Fruit fly (Drosophila melanogaster) whole organism, embryonic: ENCODE measurements around the gene Shc.
A peak's percentile ranks its signal among the peaks of the same experiment; 100 is the strongest.

Source experiments
- Ada2b ChIP-seq: fragments of 200-800 bp; sonication (Bioruptor generic); IDR thresholded peaks from 2 replicates; pipeline ENCODE4 v1.3.6; 2022; ENCODE audit warnings: missing biosample characterization, missing genetic modification characterization
- B-H1 ChIP-seq: fragments of 200-800 bp; sonication (Bioruptor generic); IDR thresholded peaks from 3 replicates; pipeline ENCODE4 v1.3.6; 2022; ENCODE audit warnings: missing biosample characterization, missing genetic modification characterization
- C15 ChIP-seq: fragments of 200-800 bp; sonication (Bioruptor generic); IDR thresholded peaks from 3 replicates; pipeline ENCODE4 v1.3.6; 2022; ENCODE audit warnings: missing biosample characterization, missing genetic modification characterization
- CG10431 ChIP-seq: fragments of 200-800 bp; sonication (Bioruptor generic); optimal IDR thresholded peaks from 3 replicates; lab custom pipeline; 2018; ENCODE audit warnings: missing biosample characterization, mild to moderate bottlenecking, missing genetic modification characterization
- CG12391 ChIP-seq: fragments of 200-800 bp; sonication (Bioruptor generic); optimal IDR thresholded peaks from 3 replicates; lab custom pipeline; 2018; ENCODE audit warnings: missing biosample characterization, mild to moderate bottlenecking, missing genetic modification characterization, moderate library complexity
- CG13894 ChIP-seq: fragments of 200-800 bp; sonication (Bioruptor generic); optimal IDR thresholded peaks from 3 replicates; lab custom pipeline; 2018; ENCODE audit warnings: missing biosample characterization, mild to moderate bottlenecking, missing genetic modification characterization, moderate library complexity
- CG14441 ChIP-seq: fragments of 200-800 bp; sonication (Bioruptor generic); IDR thresholded peaks from 2 replicates; pipeline ENCODE4 v1.3.6; 2022; ENCODE audit warnings: missing biosample characterization, missing genetic modification characterization
- CG17186 ChIP-seq: fragments of 200-800 bp; sonication (Bioruptor generic); optimal IDR thresholded peaks from 3 replicates; lab custom pipeline; 2017; ENCODE audit warnings: missing biosample characterization, missing genetic modification reagents, missing genetic modification characterization
- CG17568 ChIP-seq: fragments of 200-800 bp; sonication (Bioruptor generic); optimal IDR thresholded peaks from 2 replicates; lab custom pipeline; 2018; ENCODE audit warnings: missing biosample characterization, mild to moderate bottlenecking, missing genetic modification characterization, moderate library complexity
- CG31388 ChIP-seq: fragments of 200-800 bp; sonication (Bioruptor generic); optimal IDR thresholded peaks from 2 replicates; lab custom pipeline; 2016; ENCODE audit warnings: missing biosample characterization, missing genetic modification characterization
- CG3995 ChIP-seq: fragments of 200-800 bp; sonication (Bioruptor generic); optimal IDR thresholded peaks from 3 replicates; lab custom pipeline; 2016; ENCODE audit warnings: missing biosample characterization, missing genetic modification characterization
- CG4360 ChIP-seq: fragments of 200-800 bp; sonication (Bioruptor generic); IDR thresholded peaks from 2 replicates; pipeline ENCODE4 v1.3.6; 2022; ENCODE audit warnings: missing biosample characterization, missing genetic modification characterization
- CG43689 ChIP-seq: fragments of 200-800 bp; sonication (Bioruptor generic); IDR thresholded peaks from 2 replicates; pipeline ENCODE4 v1.3.6; 2022; ENCODE audit warnings: missing biosample characterization, missing genetic modification characterization
- CG4404 ChIP-seq: fragments of 200-800 bp; sonication (Bioruptor generic); IDR thresholded peaks from 2 replicates; pipeline ENCODE4 v1.3.6; 2022; ENCODE audit warnings: missing biosample characterization, missing genetic modification characterization
- CG8359 ChIP-seq: fragments of 200-800 bp; sonication (Bioruptor generic); optimal IDR thresholded peaks from 2 replicates; lab custom pipeline; 2017; ENCODE audit warnings: missing biosample characterization, mild to moderate bottlenecking, missing genetic modification characterization, borderline replicate concordance
- Chrac-16 ChIP-seq: fragments of 200-800 bp; sonication (Bioruptor generic); optimal IDR thresholded peaks from 3 replicates; lab custom pipeline; 2016; ENCODE audit warnings: missing biosample characterization, missing genetic modification characterization
- Deaf1 ChIP-seq: fragments of 200-800 bp; optimal IDR thresholded peaks from 3 replicates; lab custom pipeline; 2019; ENCODE audit warnings: missing biosample characterization, mild to moderate bottlenecking, missing genetic modification characterization, moderate library complexity
- Dll ChIP-seq: fragments of 200-800 bp; sonication (Bioruptor generic); IDR thresholded peaks from 4 replicates; pipeline ENCODE4 v1.3.6; 2022; ENCODE audit warnings: missing biosample characterization, missing genetic modification characterization; ENCODE audit not compliant: partially characterized antibody
- E2f2 ChIP-seq: fragments of 200-800 bp; sonication (Bioruptor generic); IDR thresholded peaks from 2 replicates; pipeline ENCODE4 v1.3.6; 2022; ENCODE audit warnings: missing biosample characterization, missing genetic modification characterization
- ERR ChIP-seq: fragments of 200-800 bp; sonication (Bioruptor generic); optimal IDR thresholded peaks from 2 replicates; lab custom pipeline; 2016; ENCODE audit warnings: missing biosample characterization, missing genetic modification characterization
- Kr ChIP-seq: fragments of 200-800 bp; sonication (Bioruptor generic); optimal IDR thresholded peaks from 2 replicates; lab custom pipeline; 2017; ENCODE audit warnings: missing biosample characterization, mild to moderate bottlenecking, missing genetic modification characterization
- Ssrp ChIP-seq: fragments of 200-800 bp; sonication (Bioruptor generic); optimal IDR thresholded peaks from 2 replicates; lab custom pipeline; 2018; ENCODE audit warnings: missing biosample characterization, mild to moderate bottlenecking, missing genetic modification characterization, moderate library complexity
- abd-A ChIP-seq: fragments of 200-800 bp; sonication (Bioruptor generic); optimal IDR thresholded peaks from 3 replicates; lab custom pipeline; 2019; ENCODE audit warnings: missing biosample characterization, mild to moderate bottlenecking, missing genetic modification characterization, moderate library complexity
- ap ChIP-seq: fragments of 200-800 bp; sonication (Bioruptor generic); IDR thresholded peaks from 2 replicates; pipeline ENCODE4 v1.3.6; 2022; ENCODE audit warnings: missing biosample characterization, missing genetic modification characterization
- ato ChIP-seq: fragments of 200-800 bp; sonication (Bioruptor generic); IDR thresholded peaks from 2 replicates; pipeline ENCODE4 v1.3.6; 2022; ENCODE audit warnings: missing biosample characterization, missing genetic modification characterization; ENCODE audit not compliant: partially characterized antibody
- cg ChIP-seq: fragments of 200-800 bp; sonication (Bioruptor generic); optimal IDR thresholded peaks from 3 replicates; lab custom pipeline; 2019; ENCODE audit warnings: missing biosample characterization, mild to moderate bottlenecking, missing genetic modification characterization, moderate library complexity
- chinmo ChIP-seq: fragments of 200-800 bp; sonication (Bioruptor generic); IDR thresholded peaks from 4 replicates; pipeline ENCODE4 v1.3.6; 2022; ENCODE audit warnings: missing biosample characterization, missing genetic modification characterization; ENCODE audit not compliant: partially characterized antibody
- crc ChIP-seq: fragments of 200-800 bp; sonication (Bioruptor generic); optimal IDR thresholded peaks from 2 replicates; lab custom pipeline; 2016; ENCODE audit warnings: missing biosample characterization, missing genetic modification characterization
- croc ChIP-seq: fragments of 200-800 bp; sonication (Bioruptor generic); conservative IDR thresholded peaks from 3 replicates; pipeline ENCODE4 v1.3.6; 2022; ENCODE audit warnings: missing biosample characterization, missing genetic modification characterization
- dimm ChIP-seq: fragments of 200-800 bp; sonication (Bioruptor generic); IDR thresholded peaks from 2 replicates; pipeline ENCODE4 v1.3.6; 2022; ENCODE audit warnings: missing biosample characterization, missing genetic modification characterization
- dpn ChIP-seq, 2 experiments: fragments of 200-800 bp; sonication (Bioruptor generic); optimal IDR thresholded peaks; 3 replicates each; lab custom pipeline; 2016; ENCODE audit warnings: missing biosample characterization in 2 of 2, missing genetic modification characterization in 2 of 2
- gcm ChIP-seq: fragments of 200-800 bp; sonication (Bioruptor generic); optimal IDR thresholded peaks from 2 replicates; lab custom pipeline; 2019; ENCODE audit warnings: missing biosample characterization, mild to moderate bottlenecking, missing genetic modification characterization, moderate library complexity
- gsb ChIP-seq: fragments of 200-800 bp; sonication (Bioruptor generic); IDR thresholded peaks from 2 replicates; pipeline ENCODE4 v1.3.6; 2022; ENCODE audit warnings: missing biosample characterization, missing genetic modification characterization
- luna ChIP-seq: fragments of 200-800 bp; sonication (Bioruptor generic); optimal IDR thresholded peaks from 2 replicates; lab custom pipeline; 2016; ENCODE audit warnings: missing biosample characterization, missing genetic modification characterization
- mld ChIP-seq: fragments of 200-800 bp; sonication (Bioruptor generic); IDR thresholded peaks from 3 replicates; pipeline ENCODE4 v1.3.6; 2022; ENCODE audit warnings: missing biosample characterization, missing genetic modification characterization; ENCODE audit not compliant: partially characterized antibody
- oc ChIP-seq: fragments of 200-800 bp; sonication (Bioruptor generic); optimal IDR thresholded peaks from 2 replicates; lab custom pipeline; 2018; ENCODE audit warnings: missing biosample characterization, mild to moderate bottlenecking, missing genetic modification characterization, moderate library complexity
- pum ChIP-seq: fragments of 200-800 bp; sonication (Bioruptor generic); optimal IDR thresholded peaks from 2 replicates; lab custom pipeline; 2016; ENCODE audit warnings: missing biosample characterization, missing genetic modification characterization
- ro ChIP-seq: fragments of 200-800 bp; sonication (Bioruptor generic); IDR thresholded peaks from 2 replicates; pipeline ENCODE4 v1.3.6; 2022; ENCODE audit warnings: missing biosample characterization, missing genetic modification characterization
- schlank ChIP-seq: fragments of 200-800 bp; sonication (Bioruptor generic); optimal IDR thresholded peaks from 2 replicates; lab custom pipeline; 2018; ENCODE audit warnings: missing biosample characterization, mild to moderate bottlenecking, missing genetic modification characterization
- seq ChIP-seq: fragments of 200-800 bp; sonication (Bioruptor generic); IDR thresholded peaks from 2 replicates; pipeline ENCODE4 v1.3.6; 2022; ENCODE audit warnings: missing biosample characterization, missing genetic modification characterization
- slou ChIP-seq: fragments of 200-800 bp; sonication (Bioruptor generic); optimal IDR thresholded peaks from 3 replicates; lab custom pipeline; 2016; ENCODE audit warnings: missing biosample characterization, missing genetic modification characterization
- sob ChIP-seq: fragments of 200-800 bp; sonication (Bioruptor generic); IDR thresholded peaks from 2 replicates; pipeline ENCODE4 v1.3.6; 2022; ENCODE audit warnings: missing biosample characterization, missing genetic modification characterization
- tap ChIP-seq: fragments of 200-800 bp; optimal IDR thresholded peaks from 3 replicates; lab custom pipeline; 2019; ENCODE audit warnings: missing biosample characterization, mild to moderate bottlenecking, missing genetic modification characterization, moderate library complexity
- unpg ChIP-seq: fragments of 200-800 bp; sonication (Bioruptor generic); optimal IDR thresholded peaks from 3 replicates; lab custom pipeline; 2018; ENCODE audit warnings: missing biosample characterization, mild to moderate bottlenecking, missing genetic modification characterization, moderate library complexity
- vvl ChIP-seq: fragments of 200-800 bp; sonication (Bioruptor generic); IDR thresholded peaks from 2 replicates; pipeline ENCODE4 v1.3.6; 2022; ENCODE audit warnings: missing biosample characterization, missing genetic modification characterization
- zfh2 ChIP-seq: fragments of 200-800 bp; sonication (Bioruptor generic); optimal IDR thresholded peaks from 2 replicates; lab custom pipeline; 2016; ENCODE audit warnings: missing biosample characterization, missing genetic modification characterization

Gene Shc

dm6 chr3L:9468261-9468890 is 41.6 kb downstream of the Shc start (continued):
- no peak for TF ChIP-seq abd-A (tag; lab: Kevin White, UChicago)
- TF ChIP-seq zfh2 (GFP tag; lab: Kevin White, UChicago), result no peak
- peak; percentile 35 for TF ChIP-seq CG12391 (tag; lab: Kevin White, UChicago)
- no peak for TF ChIP-seq seq
- no peak for TF ChIP-seq Chrac-16
- TF ChIP-seq dimm (GFP tag; lab: Robert Waterston, UW), result no peak
- TF ChIP-seq slou (GFP tag; lab: Kevin White, UChicago), result no peak
- no peak for TF ChIP-seq CG10431 (GFP tag; lab: Kevin White, UChicago)
- TF ChIP-seq mld (GFP tag; lab: Robert Waterston, UW), result no peak
- TF ChIP-seq CG14441 (GFP tag; lab: Robert Waterston, UW), result no peak
- TF ChIP-seq Ssrp (tag; lab: Kevin White, UChicago), result peak; percentile 34
- no peak for TF ChIP-seq CG17568
- no peak for TF ChIP-seq Ada2b (GFP tag; lab: Robert Waterston, UW)
- TF ChIP-seq E2f2 (GFP tag; lab: Robert Waterston, UW), result no peak

DNA sequence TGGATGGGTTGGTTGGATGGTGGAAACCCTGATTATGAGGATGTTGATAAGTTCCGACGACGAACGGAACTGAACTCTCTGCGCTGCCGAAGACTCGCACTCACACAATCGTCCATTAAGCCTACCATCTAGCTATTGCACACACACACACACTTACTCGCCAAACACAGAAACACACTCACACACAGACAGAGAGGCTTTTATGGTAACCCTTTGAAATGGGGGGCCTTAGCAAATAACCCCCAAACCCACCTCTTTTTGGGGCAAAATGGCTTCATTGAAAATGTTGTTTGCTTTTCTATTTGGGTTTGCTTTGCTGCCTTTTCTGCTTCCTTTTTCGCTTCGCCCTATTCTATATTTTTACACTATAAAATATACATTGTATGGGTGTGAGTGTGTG is 42.3 kb downstream of the Shc start:
- TF ChIP-seq CG31388 (no peak), CG13894 (tag; lab: Kevin White, UChicago) (peak; percentile 19), unpg (GFP tag; lab: Kevin White, UChicago) (no peak), abd-A (tag; lab: Kevin White, UChicago) (peak; percentile 83), ato (no peak), Deaf1 (tag; lab: Kevin White, UChicago) (peak; percentile 19), chinmo (GFP tag; lab: Robert Waterston, UW) (0 out of 4 replicates have a peak, but pooled peaks have one; percentile 38), Kr (GFP tag; lab: Kevin White, UChicago) (peak; percentile 32), cg (peak; percentile 59)
- TF ChIP-seq, all 482 proteins: peak for 6

dm6 chr3L:9471151-9471903 is 44.5 kb downstream of the Shc start:
- TF ChIP-seq CG17186, result no peak
- no peak for TF ChIP-seq CG3995 (GFP tag; lab: Kevin White, UChicago)
- no peak for TF ChIP-seq CG43689
- no peak for TF ChIP-seq C15 (GFP tag; lab: Robert Waterston, UW)
- TF ChIP-seq ERR, result no peak
- TF ChIP-seq CG4360 (GFP tag; lab: Robert Waterston, UW), result peak; percentile 25; the same call in 1 of the 2 replicates
- no peak for TF ChIP-seq dpn (GFP tag; optimal IDR thresholded peaks at IDR 0.05; lab: Kevin White, UChicago)
- TF ChIP-seq CG17568, result no peak
- TF ChIP-seq CG12391 (tag; lab: Kevin White, UChicago), result no peak
- no peak for TF ChIP-seq tap (tag; lab: Kevin White, UChicago)
- no peak for TF ChIP-seq gsb (GFP tag; lab: Robert Waterston, UW)
- no peak for TF ChIP-seq ap (GFP tag; lab: Robert Waterston, UW)
- no peak for TF ChIP-seq pum (GFP tag; lab: Kevin White, UChicago)
- TF ChIP-seq ato, result no peak
- TF ChIP-seq ro (GFP tag; lab: Robert Waterston, UW), result no peak
- no peak for TF ChIP-seq CG8359 (GFP tag; lab: Kevin White, UChicago)
- no peak for TF ChIP-seq vvl (GFP tag; lab: Robert Waterston, UW)
- no peak for TF ChIP-seq Dll
- TF ChIP-seq crc (GFP tag; lab: Kevin White, UChicago), result no peak
- no peak for TF ChIP-seq luna (GFP tag; lab: Kevin White, UChicago)
- TF ChIP-seq gcm (GFP tag; lab: Kevin White, UChicago), result no peak
- no peak for TF ChIP-seq B-H1 (GFP tag; lab: Robert Waterston, UW)
- no peak for TF ChIP-seq sob (GFP tag; lab: Robert Waterston, UW)
- no peak for TF ChIP-seq croc (GFP tag; lab: Robert Waterston, UW)
- TF ChIP-seq oc (tag; lab: Kevin White, UChicago), result no peak
- TF ChIP-seq schlank (tag; lab: Kevin White, UChicago), result no peak
- TF ChIP-seq CG4404, result no peak
